Worm (Caenorhabditis elegans) whole organism, L3 larva: Measurements from ENCODE around the gene tgn-38.

Source experiments
- ZK546.5 ChIP-seq: sonication (generic microtip); optimal IDR thresholded peaks from 2 replicates; lab custom pipeline; 2017; ENCODE audit warnings: missing biosample characterization, missing genetic modification characterization
- ama-1 ChIP-seq: fragments of 150-350 bp; optimal IDR thresholded peaks from 2 replicates; lab custom pipeline; 2018
- ceh-16 ChIP-seq: sonication (generic microtip); optimal IDR thresholded peaks from 2 replicates; lab custom pipeline; 2017; ENCODE audit warnings: missing biosample characterization, missing genetic modification characterization
- ceh-28 ChIP-seq: fragments of 150-350 bp; optimal IDR thresholded peaks from 2 replicates; lab custom pipeline; 2014; ENCODE audit warnings: missing biosample characterization, missing genetic modification reagents, missing genetic modification characterization
- ceh-82 ChIP-seq: fragments of 150-350 bp; optimal IDR thresholded peaks from 2 replicates; lab custom pipeline; 2014; ENCODE audit warnings: missing biosample characterization, missing genetic modification characterization
- ceh-9 ChIP-seq: sonication (generic microtip); optimal IDR thresholded peaks from 2 replicates; lab custom pipeline; 2018; ENCODE audit warnings: missing biosample characterization, missing genetic modification characterization
- egl-27 ChIP-seq: sonication (generic microtip); optimal IDR thresholded peaks from 4 replicates; lab custom pipeline; 2017; ENCODE audit warnings: missing biosample characterization, missing genetic modification reagents, missing genetic modification characterization
- egl-5 ChIP-seq: fragments of 150-350 bp; optimal IDR thresholded peaks from 2 replicates; lab custom pipeline; 2017; ENCODE audit warnings: missing biosample characterization, missing genetic modification reagents, missing genetic modification characterization, inconsistent platforms
- elt-1 ChIP-seq: fragments of 150-350 bp; optimal IDR thresholded peaks from 2 replicates; lab custom pipeline; 2014; ENCODE audit warnings: missing biosample characterization, missing genetic modification characterization
- elt-2 ChIP-seq: sonication (generic microtip); optimal IDR thresholded peaks from 2 replicates; lab custom pipeline; 2016; ENCODE audit warnings: missing genetic modification reagents, mild to moderate bottlenecking, missing genetic modification characterization, missing compliant biosample characterization
- eor-1 ChIP-seq, 2 experiments: fragments of 150-350 bp; optimal IDR thresholded peaks; 2 replicates each; lab custom pipeline; 2014 to 2018; ENCODE audit warnings: missing biosample characterization in 2 of 2, missing genetic modification characterization in 2 of 2
- fkh-10 ChIP-seq: sonication (generic microtip); optimal IDR thresholded peaks from 2 replicates; lab custom pipeline; 2017; ENCODE audit warnings: missing biosample characterization, missing genetic modification reagents, missing genetic modification characterization
- fkh-2 ChIP-seq: fragments of 150-350 bp; optimal IDR thresholded peaks from 2 replicates; lab custom pipeline; 2014; ENCODE audit warnings: missing biosample characterization, missing genetic modification reagents, missing genetic modification characterization
- fos-1 ChIP-seq: fragments of 150-350 bp; optimal IDR thresholded peaks from 2 replicates; lab custom pipeline; 2014; ENCODE audit warnings: missing biosample characterization, missing genetic modification characterization
- hmg-11 ChIP-seq: sonication (generic microtip); optimal IDR thresholded peaks from 2 replicates; lab custom pipeline; 2016; ENCODE audit warnings: missing genetic modification characterization, missing compliant biosample characterization
- jun-1 ChIP-seq: fragments of 150-350 bp; optimal IDR thresholded peaks from 2 replicates; lab custom pipeline; 2014; ENCODE audit warnings: missing biosample characterization, missing genetic modification reagents, missing genetic modification characterization
- lin-15B ChIP-seq: fragments of 150-350 bp; optimal IDR thresholded peaks from 2 replicates; lab custom pipeline; 2014; ENCODE audit warnings: missing biosample characterization, missing genetic modification characterization
- lin-39 ChIP-seq: fragments of 150-350 bp; optimal IDR thresholded peaks from 2 replicates; lab custom pipeline; 2018; ENCODE audit warnings: missing biosample characterization, missing genetic modification reagents, missing genetic modification characterization
- lsy-12 ChIP-seq: sonication (generic microtip); optimal IDR thresholded peaks from 2 replicates; lab custom pipeline; 2016; ENCODE audit warnings: mild to moderate bottlenecking, missing genetic modification characterization, missing compliant biosample characterization
- mdl-1 ChIP-seq: fragments of 150-350 bp; optimal IDR thresholded peaks from 2 replicates; lab custom pipeline; 2014; ENCODE audit warnings: missing biosample characterization, missing genetic modification characterization
- mml-1 ChIP-seq: fragments of 150-350 bp; sonication (generic microtip); optimal IDR thresholded peaks from 3 replicates; lab custom pipeline; 2014; ENCODE audit warnings: missing biosample characterization, missing genetic modification characterization
- nfya-1 ChIP-seq: sonication (generic microtip); optimal IDR thresholded peaks from 2 replicates; lab custom pipeline; 2017; ENCODE audit warnings: missing genetic modification characterization, mild to moderate bottlenecking, missing compliant biosample characterization, antibody characterized with exemption, moderate library complexity; ENCODE audit not compliant: insufficient read depth
- nhr-11 ChIP-seq: fragments of 150-350 bp; optimal IDR thresholded peaks from 2 replicates; lab custom pipeline; 2014; ENCODE audit warnings: missing biosample characterization, missing genetic modification characterization
- nhr-12 ChIP-seq: fragments of 150-350 bp; optimal IDR thresholded peaks from 2 replicates; lab custom pipeline; 2014; ENCODE audit warnings: missing biosample characterization, missing genetic modification characterization
- nhr-23 ChIP-seq: fragments of 150-350 bp; optimal IDR thresholded peaks from 2 replicates; lab custom pipeline; 2014; ENCODE audit warnings: missing biosample characterization, missing genetic modification reagents, missing genetic modification characterization
- nhr-237 ChIP-seq: fragments of 150-350 bp; optimal IDR thresholded peaks from 2 replicates; lab custom pipeline; 2014; ENCODE audit warnings: missing biosample characterization, missing genetic modification characterization
- nhr-25 ChIP-seq: sonication (generic microtip); optimal IDR thresholded peaks from 2 replicates; lab custom pipeline; 2017; ENCODE audit warnings: missing biosample characterization, missing genetic modification characterization
- nhr-28 ChIP-seq: fragments of 150-350 bp; optimal IDR thresholded peaks from 2 replicates; lab custom pipeline; 2014; ENCODE audit warnings: missing biosample characterization, missing genetic modification characterization
- nhr-43 ChIP-seq: sonication (generic microtip); optimal IDR thresholded peaks from 2 replicates; lab custom pipeline; 2016; ENCODE audit warnings: mild to moderate bottlenecking, missing genetic modification characterization, missing compliant biosample characterization; ENCODE audit not compliant: poor library complexity, severe bottlenecking
- nhr-77 ChIP-seq: fragments of 150-350 bp; optimal IDR thresholded peaks from 2 replicates; lab custom pipeline; 2014; ENCODE audit warnings: missing biosample characterization, missing genetic modification characterization
- pha-4 ChIP-seq: fragments of 150-350 bp; optimal IDR thresholded peaks from 2 replicates; lab custom pipeline; 2014; ENCODE audit warnings: missing biosample characterization, missing genetic modification reagents, missing genetic modification characterization
- pqm-1 ChIP-seq: fragments of 150-350 bp; optimal IDR thresholded peaks from 2 replicates; lab custom pipeline; 2017; ENCODE audit warnings: missing biosample characterization, missing genetic modification characterization, inconsistent platforms
- sea-2 ChIP-seq: fragments of 150-350 bp; sonication (generic microtip); optimal IDR thresholded peaks from 4 replicates; lab custom pipeline; 2014; ENCODE audit warnings: missing biosample characterization, missing genetic modification reagents, missing genetic modification characterization
- skn-1 ChIP-seq: fragments of 150-350 bp; optimal IDR thresholded peaks from 2 replicates; lab custom pipeline; 2014; ENCODE audit warnings: missing biosample characterization, missing genetic modification characterization
- snpc-4 ChIP-seq: fragments of 150-350 bp; optimal IDR thresholded peaks from 2 replicates; lab custom pipeline; 2014; ENCODE audit warnings: missing biosample characterization, missing genetic modification characterization
- tbx-2 ChIP-seq: sonication (generic microtip); optimal IDR thresholded peaks from 2 replicates; lab custom pipeline; 2016; ENCODE audit warnings: mild to moderate bottlenecking, missing genetic modification characterization, missing compliant biosample characterization
- unc-62 ChIP-seq: fragments of 150-350 bp; sonication (generic microtip); optimal IDR thresholded peaks from 4 replicates; lab custom pipeline; 2014; ENCODE audit warnings: missing biosample characterization, missing genetic modification reagents, missing genetic modification characterization
- zag-1 ChIP-seq: fragments of 150-350 bp; optimal IDR thresholded peaks from 2 replicates; lab custom pipeline; 2014; ENCODE audit warnings: missing biosample characterization, missing genetic modification characterization
- ztf-4 ChIP-seq: fragments of 150-350 bp; optimal IDR thresholded peaks from 2 replicates; lab custom pipeline; 2014; ENCODE audit warnings: missing biosample characterization, missing genetic modification characterization

Gene tgn-38

ce11 chrIV:12032383-12032782 lies 3.4 kb upstream of the tgn-38 start:
- TF ChIP-seq nhr-43 (tag; lab: Kevin White, UChicago), result peak; percentile 70
- no peak for TF ChIP-seq zag-1 (tag; lab: Kevin White, UChicago)
- peak; percentile 55 for TF ChIP-seq elt-1 (tag; lab: Kevin White, UChicago)
- TF ChIP-seq lin-15B (tag; lab: Kevin White, UChicago), result peak; percentile 80
- TF ChIP-seq nhr-23 (tag; lab: Kevin White, UChicago), result peak; percentile 92
- TF ChIP-seq mdl-1 (tag; lab: Kevin White, UChicago), result peak; percentile 43
- TF ChIP-seq nhr-28 (tag; lab: Kevin White, UChicago), result no peak
- TF ChIP-seq ceh-9 (tag; lab: Kevin White, UChicago), result no peak
- TF ChIP-seq ceh-28 (tag; lab: Kevin White, UChicago), result peak; percentile 95
- TF ChIP-seq sea-2 (GFP tag; lab: Kevin White, UChicago), result no peak
- TF ChIP-seq skn-1, result peak; percentile 59
- peak; percentile 39 for TF ChIP-seq ceh-82 (tag; lab: Kevin White, UChicago)
- peak; percentile 83 for TF ChIP-seq lsy-12 (tag; lab: Kevin White, UChicago)
- TF ChIP-seq nhr-11, result no peak
- TF ChIP-seq snpc-4, result peak; percentile 34
- peak; percentile 86 for TF ChIP-seq jun-1 (tag; lab: Kevin White, UChicago)
- peak; percentile 20 for TF ChIP-seq egl-27
- no peak for TF ChIP-seq fkh-2
- peak; percentile 89 for TF ChIP-seq hmg-11
- TF ChIP-seq unc-62, result peak; percentile 65
- peak; percentile 29 for TF ChIP-seq lin-39 (tag; lab: Kevin White, UChicago)
- peak; percentile 61 for TF ChIP-seq tbx-2
- peak; percentile 79 for TF ChIP-seq ama-1
- TF ChIP-seq pqm-1 (tag; lab: Kevin White, UChicago), result peak; percentile 94
- peak; percentile 79 for TF ChIP-seq fos-1 (tag; lab: Kevin White, UChicago)
- no peak for TF ChIP-seq ztf-4 (tag; lab: Kevin White, UChicago)
- no peak for TF ChIP-seq nhr-237 (tag; lab: Kevin White, UChicago)
- TF ChIP-seq nhr-25 (tag; lab: Kevin White, UChicago), result peak; percentile 93
- TF ChIP-seq ZK546.5 (tag; lab: Kevin White, UChicago), result no peak
- TF ChIP-seq egl-5, result peak; percentile 93
- TF ChIP-seq pha-4, result peak; percentile 92
- TF ChIP-seq nfya-1 (tag; lab: Kevin White, UChicago), result peak; percentile 89
- TF ChIP-seq elt-2, result peak; percentile 97

- no peak for TF ChIP-seq lin-39 (tag; lab: Kevin White, UChicago)
- TF ChIP-seq nhr-25 (tag; lab: Kevin White, UChicago), result no peak
- TF ChIP-seq ceh-16 (tag; lab: Kevin White, UChicago), result no peak
- no peak for TF ChIP-seq nhr-12
- TF ChIP-seq fkh-2, result no peak
- TF ChIP-seq fos-1 (tag; lab: Kevin White, UChicago), result no peak
- no peak for TF ChIP-seq ztf-4 (tag; lab: Kevin White, UChicago)
- TF ChIP-seq fkh-10 (GFP tag; lab: Kevin White, UChicago), result no peak
- TF ChIP-seq jun-1 (tag; lab: Kevin White, UChicago), result no peak
- no peak for TF ChIP-seq eor-1 (tag; optimal IDR thresholded peaks at IDR 0.05; lab: Kevin White, UChicago)
- no peak for TF ChIP-seq mml-1
Observed at ce11 chrIV:12031003-12031402, 2.0 kb upstream of the tgn-38 start, which contains the start of the genes T12G3.6 and mrpl-51. Gene T12G3.6 (minus strand): TSS chrIV:12031271. Gene mrpl-51 (plus strand): TSS chrIV:12031324.

ce11 chrIV:12029722-12030182 lies 778 bp upstream of the tgn-38 start, which contains the start of gene T12G3.11:
Gene T12G3.11 (minus strand): TSS chrIV:12029772.
- TF ChIP-seq nhr-77 (tag; lab: Kevin White, UChicago) (no peak), pha-4 (peak; percentile 46), snpc-4 (peak; percentile 26), lin-15B (tag; lab: Kevin White, UChicago) (peak; percentile 67), nfya-1 (tag; lab: Kevin White, UChicago) (peak; percentile 50), egl-5 (peak; percentile 29), nhr-25 (tag; lab: Kevin White, UChicago) (peak; percentile 8), nhr-23 (tag; lab: Kevin White, UChicago) (peak; percentile 14), ZK546.5 (tag; lab: Kevin White, UChicago) (no peak), ceh-16 (tag; lab: Kevin White, UChicago) (no peak), hmg-11 (peak; percentile 40)
